Worm (Caenorhabditis elegans): Measurements from ENCODE around the gene H12C20.7.

DNA sequence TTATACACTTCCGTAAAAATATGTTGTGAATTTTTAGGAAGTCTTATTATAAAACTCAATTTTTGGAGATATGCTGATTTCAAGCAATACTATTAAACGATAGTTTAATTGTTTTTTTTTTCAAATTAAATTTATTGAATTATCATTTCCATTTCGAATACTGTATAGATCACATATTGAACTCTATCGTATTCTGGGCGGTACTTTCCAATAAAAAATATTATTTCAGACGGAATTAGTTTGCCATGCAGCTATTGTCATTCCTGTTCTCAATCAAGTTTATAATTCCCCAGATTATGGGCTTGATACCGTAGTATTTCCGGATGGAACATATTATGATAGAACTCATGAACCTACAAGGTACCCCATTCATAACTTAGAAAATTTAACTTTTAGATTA, 1.8 kb upstream of the H12C20.7 start:
- TF ChIP-seq zip-8 (tag; optimal IDR thresholded peaks at IDR 0.05) = no peak
- no peak for TF ChIP-seq unc-39 (tag; optimal IDR thresholded peaks at IDR 0.05)
- no peak for TF ChIP-seq snpc-4 (tag; optimal IDR thresholded peaks at IDR 0.05)
- no peak for TF ChIP-seq mab-5 (tag; optimal IDR thresholded peaks at IDR 0.05)
- TF ChIP-seq unc-62 (GFP tag; optimal IDR thresholded peaks at IDR 0.05) = no peak
- no peak for TF ChIP-seq sptf-1 (tag; optimal IDR thresholded peaks at IDR 0.05)
- no peak for TF ChIP-seq lin-13 (tag; optimal IDR thresholded peaks at IDR 0.05)
- no peak for TF ChIP-seq lsy-2 (tag; optimal IDR thresholded peaks at IDR 0.05)
- TF ChIP-seq pha-4 (tag; optimal IDR thresholded peaks at IDR 0.05) = no peak
- TF ChIP-seq elt-1 (tag; optimal IDR thresholded peaks at IDR 0.05; ENCODE audit: borderline replicate concordance, insufficient read depth) = no peak
- no peak for TF ChIP-seq nhr-28 (tag; optimal IDR thresholded peaks at IDR 0.05)
- no peak for TF ChIP-seq nhr-76 (tag; optimal IDR thresholded peaks at IDR 0.05)
- no peak for TF ChIP-seq nhr-12 (tag; optimal IDR thresholded peaks at IDR 0.05)
- TF ChIP-seq elt-3 (tag; optimal IDR thresholded peaks at IDR 0.05) = no peak

Data from whole organism, mixed stage, embryonic.